Worm (Caenorhabditis elegans) whole organism, L2 larva: ENCODE results near the gene col-104.

ENCODE experiments used
- ama-1 ChIP-seq: fragments of 150-350 bp; optimal IDR thresholded peaks from 2 replicates; lab custom pipeline; 2018; ENCODE audit warnings: inconsistent platforms
- skn-1 ChIP-seq: sonication (generic microtip); optimal IDR thresholded peaks from 2 replicates; lab custom pipeline; 2017; ENCODE audit warnings: missing biosample characterization, missing genetic modification characterization
- snpc-4 ChIP-seq: fragments of 150-350 bp; optimal IDR thresholded peaks from 2 replicates; lab custom pipeline; 2014; ENCODE audit warnings: missing biosample characterization, missing genetic modification characterization
- unc-39 ChIP-seq: fragments of 150-350 bp; optimal IDR thresholded peaks from 2 replicates; lab custom pipeline; 2014; ENCODE audit warnings: missing biosample characterization, missing genetic modification characterization
- unc-55 ChIP-seq: fragments of 150-350 bp; sonication (generic microtip); optimal IDR thresholded peaks from 3 replicates; lab custom pipeline; 2014; ENCODE audit warnings: missing biosample characterization, missing genetic modification reagents, missing genetic modification characterization

DNA sequence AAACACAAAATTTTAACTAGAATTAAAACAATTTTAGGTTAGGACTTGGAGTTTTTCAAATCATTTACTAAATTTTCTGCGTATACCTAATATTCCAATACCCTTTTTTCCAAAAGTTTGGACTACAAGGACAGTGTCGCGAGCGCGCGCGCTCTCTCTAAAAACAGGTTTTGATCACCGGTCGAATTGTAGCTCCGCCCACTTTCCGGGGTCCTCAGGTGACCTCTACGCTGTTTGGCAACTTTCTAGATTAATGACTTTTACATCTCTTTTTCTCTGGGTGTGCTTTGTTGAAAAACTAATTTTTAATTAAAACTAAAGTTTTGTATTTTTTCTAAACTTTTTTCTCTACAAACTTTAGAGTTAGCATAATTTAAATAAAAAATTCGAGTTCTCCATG, 33.9 kb upstream of the col-104 start:
- TF ChIP-seq ama-1 (lab: Kevin White, UChicago) (no peak), snpc-4 (tag; lab: Kevin White, UChicago) (no peak), unc-55 (GFP tag; lab: Kevin White, UChicago) (no peak), unc-39 (tag; lab: Kevin White, UChicago) (no peak), skn-1 (tag; lab: Kevin White, UChicago) (no peak)
